Worm (Caenorhabditis elegans) whole organism, L2 larva: ENCODE results near the gene F53A9.1.
A peak's percentile ranks its signal among the peaks of the same experiment; 100 is the strongest.

Experiments
- C34F6.9 ChIP-seq: fragments of 150-350 bp; optimal IDR thresholded peaks from 2 replicates; lab custom pipeline; 2014; ENCODE audit warnings: missing biosample characterization, missing genetic modification characterization
- F13H6.1 ChIP-seq: sonication (generic microtip); optimal IDR thresholded peaks from 2 replicates; lab custom pipeline; 2016; ENCODE audit warnings: missing genetic modification characterization, missing compliant biosample characterization
- Y55F3AM.14 ChIP-seq: fragments of 200-800 bp; sonication (Bioruptor generic); optimal IDR thresholded peaks from 2 replicates; lab custom pipeline; 2018; ENCODE audit warnings: mild to moderate bottlenecking, missing genetic modification characterization, missing compliant biosample characterization
- alr-1 ChIP-seq: fragments of 150-350 bp; optimal IDR thresholded peaks from 2 replicates; lab custom pipeline; 2014; ENCODE audit warnings: missing biosample characterization, missing genetic modification characterization
- aly-2 ChIP-seq: fragments of 150-350 bp; optimal IDR thresholded peaks from 2 replicates; lab custom pipeline; 2014; ENCODE audit warnings: missing biosample characterization, missing genetic modification characterization
- ama-1 ChIP-seq: fragments of 150-350 bp; optimal IDR thresholded peaks from 2 replicates; lab custom pipeline; 2018; ENCODE audit warnings: inconsistent platforms
- blmp-1 ChIP-seq: sonication (generic microtip); optimal IDR thresholded peaks from 2 replicates; lab custom pipeline; 2017; ENCODE audit warnings: missing genetic modification characterization, mild to moderate bottlenecking, missing compliant biosample characterization, antibody characterized with exemption, moderate library complexity; ENCODE audit not compliant: insufficient read depth
- ceh-16 ChIP-seq: fragments of 150-350 bp; optimal IDR thresholded peaks from 2 replicates; lab custom pipeline; 2014; ENCODE audit warnings: missing biosample characterization, missing genetic modification characterization
- crh-2 ChIP-seq: sonication (generic microtip); optimal IDR thresholded peaks from 2 replicates; lab custom pipeline; 2017; ENCODE audit warnings: missing biosample characterization, missing genetic modification characterization
- egl-27 ChIP-seq: sonication (generic microtip); optimal IDR thresholded peaks from 3 replicates; lab custom pipeline; 2017; ENCODE audit warnings: missing biosample characterization, missing genetic modification reagents, missing genetic modification characterization
- elt-1 ChIP-seq: fragments of 150-350 bp; optimal IDR thresholded peaks from 2 replicates; lab custom pipeline; 2014; ENCODE audit warnings: missing biosample characterization, missing genetic modification characterization
- elt-3 ChIP-seq: sonication (generic microtip); optimal IDR thresholded peaks from 2 replicates; lab custom pipeline; 2017; ENCODE audit warnings: missing biosample characterization, missing genetic modification characterization
- fos-1 ChIP-seq: fragments of 150-350 bp; optimal IDR thresholded peaks from 2 replicates; lab custom pipeline; 2014; ENCODE audit warnings: missing biosample characterization, missing genetic modification characterization
- gmeb-1 ChIP-seq: fragments of 150-350 bp; optimal IDR thresholded peaks from 2 replicates; lab custom pipeline; 2014; ENCODE audit warnings: missing biosample characterization, missing genetic modification characterization
- lin-11 ChIP-seq: fragments of 150-350 bp; sonication (generic microtip); optimal IDR thresholded peaks from 2 replicates; lab custom pipeline; 2014; ENCODE audit warnings: missing biosample characterization, missing genetic modification characterization, inconsistent platforms, mixed read lengths
- lin-13 ChIP-seq: fragments of 150-350 bp; optimal IDR thresholded peaks from 2 replicates; lab custom pipeline; 2014; ENCODE audit warnings: missing biosample characterization, missing genetic modification reagents, missing genetic modification characterization
- lsy-2 ChIP-seq, 2 experiments: fragments of 150-350 bp in 1 of 2; sonication (generic microtip) in 1 of 2; optimal IDR thresholded peaks; 2 replicates each; lab custom pipeline; 2014 to 2017; ENCODE audit warnings: missing biosample characterization in 2 of 2, missing genetic modification characterization in 2 of 2
- mab-5 ChIP-seq: fragments of 150-350 bp; optimal IDR thresholded peaks from 2 replicates; lab custom pipeline; 2014; ENCODE audit warnings: missing biosample characterization, missing genetic modification characterization
- mdl-1 ChIP-seq, 2 experiments: fragments of 150-350 bp in 1 of 2; sonication (generic microtip) in 1 of 2; optimal IDR thresholded peaks; 2 replicates each; lab custom pipeline; 2017; ENCODE audit warnings: missing biosample characterization in 2 of 2, missing genetic modification characterization in 2 of 2
- nhr-11 ChIP-seq: fragments of 150-350 bp; optimal IDR thresholded peaks from 2 replicates; lab custom pipeline; 2014; ENCODE audit warnings: missing biosample characterization, missing genetic modification characterization
- nhr-129 ChIP-seq: fragments of 150-350 bp; optimal IDR thresholded peaks from 2 replicates; lab custom pipeline; 2014; ENCODE audit warnings: missing biosample characterization, missing genetic modification characterization
- nhr-237 ChIP-seq: fragments of 150-350 bp; optimal IDR thresholded peaks from 2 replicates; lab custom pipeline; 2014; ENCODE audit warnings: missing biosample characterization, missing genetic modification characterization
- nhr-6 ChIP-seq: fragments of 150-350 bp; optimal IDR thresholded peaks from 2 replicates; lab custom pipeline; 2014; ENCODE audit warnings: missing biosample characterization, missing genetic modification characterization
- nhr-77 ChIP-seq: fragments of 150-350 bp; optimal IDR thresholded peaks from 2 replicates; lab custom pipeline; 2014; ENCODE audit warnings: missing biosample characterization, missing genetic modification characterization
- peb-1 ChIP-seq: fragments of 150-350 bp; optimal IDR thresholded peaks from 2 replicates; lab custom pipeline; 2014; ENCODE audit warnings: missing biosample characterization, missing genetic modification characterization
- sem-4 ChIP-seq: fragments of 150-350 bp; optimal IDR thresholded peaks from 2 replicates; lab custom pipeline; 2014; ENCODE audit warnings: missing biosample characterization, missing genetic modification reagents, missing genetic modification characterization
- skn-1 ChIP-seq: sonication (generic microtip); optimal IDR thresholded peaks from 2 replicates; lab custom pipeline; 2017; ENCODE audit warnings: missing biosample characterization, missing genetic modification characterization
- sma-3 ChIP-seq: sonication (generic microtip); optimal IDR thresholded peaks from 2 replicates; lab custom pipeline; 2016; ENCODE audit warnings: missing genetic modification reagents, missing genetic modification characterization, missing compliant biosample characterization
- sma-9 ChIP-seq, 2 experiments: fragments of 150-350 bp in 1 of 2; sonication (generic microtip) in 1 of 2; optimal IDR thresholded peaks; 2 replicates each; lab custom pipeline; 2014 to 2016; ENCODE audit warnings: missing genetic modification characterization in 2 of 2, mild to moderate bottlenecking in 1 of 2, missing biosample characterization in 1 of 2, missing compliant biosample characterization in 1 of 2, missing genetic modification reagents in 1 of 2, moderate library complexity in 1 of 2
- snpc-4 ChIP-seq: fragments of 150-350 bp; optimal IDR thresholded peaks from 2 replicates; lab custom pipeline; 2014; ENCODE audit warnings: missing biosample characterization, missing genetic modification characterization
- unc-55 ChIP-seq: fragments of 150-350 bp; sonication (generic microtip); optimal IDR thresholded peaks from 3 replicates; lab custom pipeline; 2014; ENCODE audit warnings: missing biosample characterization, missing genetic modification reagents, missing genetic modification characterization
- unc-62 ChIP-seq: fragments of 150-350 bp; optimal IDR thresholded peaks from 2 replicates; lab custom pipeline; 2014; ENCODE audit warnings: missing biosample characterization, missing genetic modification reagents, missing genetic modification characterization
- ztf-1 ChIP-seq: fragments of 200-800 bp; sonication (Bioruptor generic); conservative IDR thresholded peaks from 2 replicates; pipeline ENCODE4 v1.3.6; 2022; ENCODE audit warnings: missing genetic modification characterization, missing compliant biosample characterization
- ztf-11 ChIP-seq: sonication (generic microtip); optimal IDR thresholded peaks from 2 replicates; lab custom pipeline; 2017; ENCODE audit warnings: missing biosample characterization, missing genetic modification characterization

F53A9.1 gene

DNA sequence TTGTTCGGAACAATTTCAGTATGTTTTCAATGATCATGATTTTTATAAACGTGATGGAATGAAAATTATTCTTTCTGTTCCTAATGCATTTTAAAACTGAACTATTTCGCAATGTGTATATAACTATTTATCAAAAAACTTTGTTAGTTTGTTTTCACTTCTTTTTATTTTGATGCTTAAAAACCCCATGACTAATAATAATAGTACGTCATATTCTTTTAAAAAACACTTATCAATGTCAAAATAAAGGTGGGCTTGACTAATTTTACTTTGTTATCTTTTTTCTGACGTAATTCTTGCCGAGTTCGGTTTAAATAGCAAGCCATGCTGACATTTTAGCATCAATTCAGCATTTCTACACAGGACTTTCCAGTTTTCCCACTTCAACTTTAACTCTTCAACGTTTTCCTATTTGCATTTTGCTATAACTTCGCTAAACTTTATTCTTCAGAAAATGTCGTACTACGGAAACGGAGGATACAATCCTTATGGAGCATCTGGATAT is at the start of gene F53A9.1:
TSS of gene F53A9.1 (plus strand) at position 455 of the 505 bp plus-strand sequence.
- TF ChIP-seq fos-1 (tag; lab: Kevin White, UChicago) (peak; percentile 22), elt-3 (tag; lab: Kevin White, UChicago) (no peak)

DNA sequence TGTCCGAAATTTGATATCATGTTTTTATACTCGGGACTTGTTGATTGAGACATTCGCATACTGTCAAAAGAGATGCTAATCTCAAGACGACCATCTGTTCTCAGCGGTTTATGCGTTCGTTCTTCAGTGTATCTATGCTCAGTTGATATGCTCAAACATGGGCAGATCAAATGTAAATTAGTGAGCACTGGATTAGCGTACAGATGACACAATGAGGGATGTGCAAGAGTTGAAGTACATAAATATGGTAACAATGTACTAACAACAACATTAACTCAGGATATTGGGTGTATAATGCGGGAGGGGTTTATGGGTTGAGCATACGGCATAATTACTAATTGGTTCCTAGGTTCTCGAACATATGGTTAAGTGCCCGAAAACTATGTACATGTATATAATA is 48.9 kb upstream of the F53A9.1 start:
- TF ChIP-seq snpc-4 (tag; lab: Kevin White, UChicago) (no peak), mab-5 (tag; lab: Kevin White, UChicago) (no peak), skn-1 (tag; lab: Kevin White, UChicago) (no peak), crh-2 (tag; lab: Kevin White, UChicago) (no peak), nhr-237 (tag; lab: Kevin White, UChicago) (no peak), nhr-77 (tag; lab: Kevin White, UChicago) (no peak), blmp-1 (no peak), sem-4 (tag; lab: Kevin White, UChicago) (no peak), ztf-1 (GFP tag; lab: Robert Waterston, UW) (no peak), lin-11 (no peak), egl-27 (tag; lab: Kevin White, UChicago) (no peak), sma-9 (GFP tag; optimal IDR thresholded peaks at IDR 0.05; lab: Kevin White, UChicago) (no peak), sma-9 (tag; optimal IDR thresholded peaks at IDR 0.05; lab: Kevin White, UChicago) (no peak), unc-55 (GFP tag; lab: Kevin White, UChicago) (no peak), ztf-11 (tag; lab: Kevin White, UChicago) (no peak)

DNA sequence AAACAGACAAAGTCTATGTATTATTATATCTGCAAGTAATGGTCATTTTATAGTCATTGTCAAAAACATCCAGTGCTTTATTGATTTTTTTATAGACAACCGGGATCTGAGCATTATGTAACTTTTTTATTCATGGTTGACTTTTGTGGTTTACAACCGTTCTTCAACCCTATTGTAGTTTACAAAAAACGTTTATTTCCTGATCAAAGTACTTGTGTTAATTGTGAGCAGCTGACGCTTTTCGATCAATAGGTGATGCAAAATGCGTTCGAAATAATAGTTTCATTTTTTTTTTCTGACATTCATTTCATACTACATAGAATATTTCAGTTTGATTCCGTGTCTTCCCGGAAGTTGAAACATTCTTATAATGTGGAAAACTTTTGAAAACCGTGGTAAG is 38.6 kb upstream of the F53A9.1 start, which contains the start of the genes K09E2.2 and K09E2.3:
TSS of gene K09E2.2 (plus strand) at position 301 of the 400 bp plus-strand sequence.
TSS of gene K09E2.3 (plus strand) at position 325 of the 400 bp plus-strand sequence.
- TF ChIP-seq peb-1 (tag; lab: Kevin White, UChicago) (no peak), nhr-129 (tag; lab: Kevin White, UChicago) (no peak), mdl-1 (tag; optimal IDR thresholded peaks at IDR 0.05; lab: Kevin White, UChicago) (no peak), lsy-2 (tag; optimal IDR thresholded peaks at IDR 0.05; lab: Kevin White, UChicago) (no peak), ceh-16 (no peak), nhr-6 (no peak), blmp-1 (no peak), lin-13 (GFP tag; lab: Kevin White, UChicago) (no peak), F13H6.1 (tag; lab: Kevin White, UChicago) (no peak), aly-2 (tag; lab: Kevin White, UChicago) (no peak), nhr-11 (tag; lab: Kevin White, UChicago) (no peak)

DNA sequence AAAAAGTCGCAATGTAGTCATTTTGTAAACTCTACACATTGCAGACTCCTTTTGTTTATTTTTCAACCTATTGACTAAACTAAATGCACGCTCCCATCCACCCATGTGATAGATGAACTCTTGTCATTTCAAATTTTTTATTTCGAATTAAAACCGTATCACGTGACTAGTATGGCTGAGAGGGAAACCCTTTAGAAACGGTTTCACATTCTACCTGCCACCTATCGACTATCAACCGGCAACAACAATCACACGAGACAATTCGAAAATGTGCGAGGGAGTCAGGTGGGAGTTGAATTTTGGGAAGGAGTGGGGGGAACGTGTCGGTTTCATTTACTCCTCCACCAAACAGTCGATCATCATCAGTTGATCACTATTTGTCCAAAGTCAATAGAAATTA is 36.9 kb upstream of the F53A9.1 start:
- peak; percentile 93 for TF ChIP-seq sma-9 (GFP tag; optimal IDR thresholded peaks at IDR 0.05; lab: Kevin White, UChicago)
- TF ChIP-seq sma-9 (tag; optimal IDR thresholded peaks at IDR 0.05; lab: Kevin White, UChicago) = no peak
- no peak for TF ChIP-seq alr-1
- peak; percentile 6 for TF ChIP-seq F13H6.1 (tag; lab: Kevin White, UChicago)
- TF ChIP-seq sma-3 (GFP tag; lab: Kevin White, UChicago) = peak; percentile 75
- no peak for TF ChIP-seq elt-3 (tag; lab: Kevin White, UChicago)
- peak; percentile 67 for TF ChIP-seq nhr-129 (tag; lab: Kevin White, UChicago)
- no peak for TF ChIP-seq ceh-16
- peak; percentile 17 for TF ChIP-seq C34F6.9 (tag; lab: Kevin White, UChicago)
- TF ChIP-seq nhr-11 (tag; lab: Kevin White, UChicago) = no peak
- no peak for TF ChIP-seq skn-1 (tag; lab: Kevin White, UChicago)
- TF ChIP-seq ama-1 = no peak
- TF ChIP-seq elt-1 (tag; lab: Kevin White, UChicago) = no peak
- no peak for TF ChIP-seq Y55F3AM.14
- TF ChIP-seq unc-62 (GFP tag; lab: Kevin White, UChicago) = no peak
- peak; percentile 78 for TF ChIP-seq crh-2 (tag; lab: Kevin White, UChicago)
- TF ChIP-seq nhr-237 (tag; lab: Kevin White, UChicago) = no peak
- no peak for TF ChIP-seq aly-2 (tag; lab: Kevin White, UChicago)
- TF ChIP-seq fos-1 (tag; lab: Kevin White, UChicago) = peak; percentile 27
- peak in 1 of 2 experiments; percentile 21 for TF ChIP-seq mdl-1 (tag; optimal IDR thresholded peaks at IDR 0.05; lab: Kevin White, UChicago)
- TF ChIP-seq gmeb-1 = peak; percentile 54
